Worm (Caenorhabditis elegans) whole organism, early embryonic: ENCODE measurements around the gene W04H10.5.
"Not testable (repeated sequence)": the region's sequence is repeated elsewhere in the genome, so short reads cannot be mapped to it uniquely, and the experiment has no call there.

Experiments used
- B0310.2 ChIP-seq: sonication (generic microtip); optimal IDR thresholded peaks from 2 replicates; lab custom pipeline; 2016; ENCODE audit warnings: mild to moderate bottlenecking, missing genetic modification characterization, missing compliant biosample characterization
- F13C5.2 ChIP-seq: sonication (generic microtip); optimal IDR thresholded peaks from 2 replicates; lab custom pipeline; 2017; ENCODE audit warnings: mild to moderate bottlenecking, missing genetic modification characterization, inconsistent platforms, missing compliant biosample characterization
- aly-1 ChIP-seq: sonication (generic microtip); optimal IDR thresholded peaks from 2 replicates; lab custom pipeline; 2016; ENCODE audit warnings: missing genetic modification characterization, missing compliant biosample characterization
- ama-1 ChIP-seq: fragments of 150-350 bp; optimal IDR thresholded peaks from 2 replicates; lab custom pipeline; 2014
- ceh-13 ChIP-seq: fragments of 200-800 bp; sonication (Bioruptor generic); optimal IDR thresholded peaks from 2 replicates; lab custom pipeline; 2018; ENCODE audit warnings: mild to moderate bottlenecking, missing genetic modification characterization, missing compliant biosample characterization
- ceh-36 ChIP-seq: sonication (generic microtip); optimal IDR thresholded peaks from 2 replicates; lab custom pipeline; 2016; ENCODE audit warnings: missing genetic modification characterization, inconsistent platforms, missing compliant biosample characterization
- ets-7 ChIP-seq: sonication (generic microtip); optimal IDR thresholded peaks from 2 replicates; lab custom pipeline; 2016; ENCODE audit warnings: missing genotype, missing genetic modification characterization, missing compliant biosample characterization
- flt-1 ChIP-seq: fragments of 200-800 bp; sonication (Bioruptor generic); IDR thresholded peaks from 2 replicates; pipeline ENCODE4 v1.3.6; 2022; ENCODE audit warnings: missing genetic modification characterization, missing compliant biosample characterization
- hmbx-1 ChIP-seq: sonication (generic microtip); optimal IDR thresholded peaks from 2 replicates; lab custom pipeline; 2016; ENCODE audit warnings: mild to moderate bottlenecking, missing genetic modification characterization, missing compliant biosample characterization
- hmg-4 ChIP-seq: fragments of 200-800 bp; sonication (Bioruptor generic); optimal IDR thresholded peaks from 2 replicates; lab custom pipeline; 2018; ENCODE audit warnings: mild to moderate bottlenecking, missing genetic modification characterization, missing compliant biosample characterization
- hnd-1 ChIP-seq: sonication (generic microtip); optimal IDR thresholded peaks from 2 replicates; lab custom pipeline; 2016; ENCODE audit warnings: missing genetic modification characterization, missing compliant biosample characterization
- pes-1 ChIP-seq: fragments of 200-800 bp; sonication (Bioruptor generic); IDR thresholded peaks from 2 replicates; pipeline ENCODE4 v1.3.6; 2022; ENCODE audit warnings: missing genetic modification reagents, missing genetic modification characterization, missing compliant biosample characterization
- scrt-1 ChIP-seq: fragments of 200-800 bp; sonication (Bioruptor generic); IDR thresholded peaks from 2 replicates; pipeline ENCODE4 v1.3.6; 2022; ENCODE audit warnings: missing genetic modification characterization, missing compliant biosample characterization
- sea-1 ChIP-seq: fragments of 200-800 bp; sonication (Bioruptor generic); conservative IDR thresholded peaks from 2 replicates; pipeline ENCODE4 v1.3.6; 2022; ENCODE audit warnings: missing genetic modification characterization, missing compliant biosample characterization
- tbx-11 ChIP-seq: fragments of 200-800 bp; sonication (Bioruptor generic); IDR thresholded peaks from 2 replicates; pipeline ENCODE4 v1.3.6; 2022; ENCODE audit warnings: missing genetic modification characterization, missing compliant biosample characterization
- tbx-37 ChIP-seq: fragments of 200-800 bp; sonication (Bioruptor generic); conservative IDR thresholded peaks from 2 replicates; pipeline ENCODE4 v1.3.6; 2022; ENCODE audit warnings: missing genetic modification reagents, missing genetic modification characterization, missing compliant biosample characterization
- tra-4 ChIP-seq: sonication (generic microtip); optimal IDR thresholded peaks from 2 replicates; lab custom pipeline; 2017; ENCODE audit warnings: missing genetic modification characterization, missing compliant biosample characterization

Gene W04H10.5

ce11 chrII:596702-597101 is 9.4 kb upstream of the W04H10.5 start:
- TF ChIP-seq tbx-11 (no peak), ceh-13 (GFP tag; lab: Kevin White, UChicago) (no peak), pes-1 (GFP tag; lab: Robert Waterston, UW) (no peak), ets-7 (tag; lab: Kevin White, UChicago) (no peak), ceh-36 (tag; lab: Kevin White, UChicago) (no peak), aly-1 (no peak), tra-4 (tag; lab: Kevin White, UChicago) (no peak), ama-1 (lab: Kevin White, UChicago) (no peak), hmbx-1 (tag; lab: Kevin White, UChicago) (no peak), sea-1 (no peak), flt-1 (GFP tag; lab: Robert Waterston, UW) (no peak)

ce11 chrII:601305-601704 is 4.8 kb upstream of the W04H10.5 start:
- TF ChIP-seq ets-7 (tag; lab: Kevin White, UChicago): no peak
- no peak for TF ChIP-seq ceh-36 (tag; lab: Kevin White, UChicago)
- TF ChIP-seq F13C5.2 (tag; lab: Kevin White, UChicago): no peak

DNA sequence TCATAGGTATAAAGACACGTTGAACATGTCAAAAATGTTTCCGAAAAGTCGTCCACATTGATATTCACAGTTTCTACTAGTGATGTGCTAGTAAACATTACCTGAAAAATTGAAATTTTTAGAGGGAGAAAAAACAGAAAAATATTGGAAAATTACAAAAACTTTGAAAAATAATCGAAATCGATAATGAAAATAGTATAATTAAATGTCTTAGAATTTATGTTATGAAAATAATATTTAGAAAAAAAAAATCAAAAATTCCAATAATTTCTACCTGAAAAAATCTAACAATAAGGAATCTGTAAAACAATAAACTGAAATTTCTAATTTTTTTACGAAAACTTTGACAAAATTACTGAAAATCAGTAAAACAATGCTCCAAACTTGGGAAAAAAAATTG is 4.1 kb upstream of the W04H10.5 start, which contains the start of gene nhl-3:
Gene nhl-3, minus strand, starts transcription at position 101 of the 400 bp plus-strand sequence.
- TF ChIP-seq ceh-13 (GFP tag; lab: Kevin White, UChicago) (no peak), B0310.2 (tag; lab: Kevin White, UChicago) (no peak)

ce11 chrII:602969-603368 is 3.2 kb upstream of the W04H10.5 start:
- TF ChIP-seq sea-1 (no peak), tbx-37 (GFP tag; lab: Robert Waterston, UW) (no peak), flt-1 (GFP tag; lab: Robert Waterston, UW) (no peak)

DNA sequence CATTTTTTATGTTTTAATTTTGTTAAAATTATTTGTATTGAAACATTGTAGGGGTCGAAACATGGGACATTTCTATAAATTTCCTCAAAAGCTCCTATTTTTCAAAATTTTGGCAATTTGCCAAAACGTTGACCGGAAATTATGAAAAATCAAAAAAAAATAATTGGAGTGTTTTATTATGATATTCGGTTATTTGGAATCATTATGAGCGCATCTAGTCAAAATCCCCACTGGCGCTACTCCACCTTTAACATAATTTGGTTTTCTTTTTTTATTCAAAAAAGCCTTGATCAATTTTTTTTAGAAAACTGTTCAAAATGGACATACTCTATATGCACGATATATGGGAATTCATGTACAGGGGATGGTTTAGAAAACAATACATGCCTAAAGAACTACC is 866 bp upstream of the W04H10.5 start, which contains the start of gene W04H10.2:
Gene W04H10.2, plus strand, starts transcription at position 301 of the 400 bp plus-strand sequence.
- TF ChIP-seq tra-4 (tag; lab: Kevin White, UChicago): no peak
- TF ChIP-seq ceh-36 (tag; lab: Kevin White, UChicago): no peak
- TF ChIP-seq F13C5.2 (tag; lab: Kevin White, UChicago): no peak
- TF ChIP-seq ets-7 (tag; lab: Kevin White, UChicago): no peak
- no peak for TF ChIP-seq sea-1
- TF ChIP-seq aly-1: no peak
- no peak for TF ChIP-seq pes-1 (GFP tag; lab: Robert Waterston, UW)
- no peak for TF ChIP-seq scrt-1 (GFP tag; lab: Robert Waterston, UW)
- TF ChIP-seq hmbx-1 (tag; lab: Kevin White, UChicago): no peak
- TF ChIP-seq flt-1 (GFP tag; lab: Robert Waterston, UW): no peak
- TF ChIP-seq ama-1 (lab: Kevin White, UChicago): no peak
- TF ChIP-seq hnd-1 (tag; lab: Kevin White, UChicago): no peak
- no peak for TF ChIP-seq B0310.2 (tag; lab: Kevin White, UChicago)
- TF ChIP-seq tbx-11: no peak
- no peak for TF ChIP-seq hmg-4 (GFP tag; lab: Kevin White, UChicago)
- no peak for TF ChIP-seq ceh-13 (GFP tag; lab: Kevin White, UChicago)
- TF ChIP-seq tbx-37 (GFP tag; lab: Robert Waterston, UW): no peak

DNA sequence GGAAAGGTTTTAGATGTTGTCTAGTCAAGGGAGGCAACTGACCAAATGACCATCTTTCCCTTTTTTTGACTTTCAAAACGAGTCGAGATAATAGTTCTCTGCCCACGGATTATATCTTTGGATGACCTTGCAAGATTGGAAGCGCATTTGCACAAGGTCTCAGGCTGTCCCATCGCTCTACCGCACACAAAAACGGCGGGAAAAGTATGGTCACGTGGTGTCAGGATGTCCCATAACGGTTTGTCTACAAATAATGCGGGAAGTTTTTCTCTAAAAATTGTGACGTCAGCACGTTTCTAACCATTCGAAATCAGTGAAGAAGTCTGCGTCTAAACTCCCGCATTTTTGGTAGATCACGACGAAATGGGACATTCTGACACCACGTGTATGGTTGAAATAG is 2.2 kb downstream of the W04H10.5 start, which contains the start of gene W04H10.6:
Gene W04H10.6, minus strand, starts transcription at position 101 of the 400 bp plus-strand sequence.
- TF ChIP-seq hmg-4 (GFP tag; lab: Kevin White, UChicago): peak; percentile 1
- TF ChIP-seq scrt-1 (GFP tag; lab: Robert Waterston, UW): no peak

ce11 chrII:608757-609156 is 2.6 kb downstream of the W04H10.5 start, which contains the start of gene W04H10.1:
TSS of gene W04H10.1 (plus strand) at chrII:609057.
- no peak for TF ChIP-seq tbx-37 (GFP tag; lab: Robert Waterston, UW)
- TF ChIP-seq tra-4 (tag; lab: Kevin White, UChicago): no peak
- TF ChIP-seq aly-1: no peak
- TF ChIP-seq sea-1: no peak
- no peak for TF ChIP-seq tbx-11
- TF ChIP-seq scrt-1 (GFP tag; lab: Robert Waterston, UW): no peak
- no peak for TF ChIP-seq ceh-36 (tag; lab: Kevin White, UChicago)
- TF ChIP-seq pes-1 (GFP tag; lab: Robert Waterston, UW): no peak
- TF ChIP-seq ets-7 (tag; lab: Kevin White, UChicago): no peak
- TF ChIP-seq hnd-1 (tag; lab: Kevin White, UChicago): no peak
- TF ChIP-seq ama-1 (lab: Kevin White, UChicago): no peak
- TF ChIP-seq B0310.2 (tag; lab: Kevin White, UChicago): no peak

ce11 chrII:612361-612760 is 6.2 kb downstream of the W04H10.5 start, which contains the start of gene clec-118:
TSS of gene clec-118 (minus strand) at chrII:612461.
- TF ChIP-seq flt-1 (GFP tag; lab: Robert Waterston, UW); hmbx-1 (tag; lab: Kevin White, UChicago); F13C5.2 (tag; lab: Kevin White, UChicago): not testable (repeated sequence)

DNA sequence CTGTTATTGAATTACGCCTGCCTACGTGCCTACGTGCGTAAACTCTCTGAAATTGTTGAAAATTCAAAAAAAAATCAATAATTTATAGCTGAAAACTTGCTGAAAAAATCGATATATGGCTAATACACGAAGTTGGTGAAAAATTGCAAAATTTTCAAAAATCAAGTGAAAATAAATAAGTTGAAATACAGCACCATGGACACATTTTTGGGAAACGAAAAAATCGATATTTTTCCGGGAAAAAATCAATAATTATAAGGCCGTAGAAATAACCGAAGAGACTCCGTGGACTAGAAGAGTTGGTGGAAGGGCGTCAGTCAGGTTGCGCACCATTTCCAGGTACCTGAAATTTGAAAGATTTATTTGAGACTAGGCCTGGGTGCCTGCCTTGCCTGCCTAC is 8.6 kb downstream of the W04H10.5 start:
- no peak for TF ChIP-seq ama-1 (lab: Kevin White, UChicago)
- TF ChIP-seq ceh-36 (tag; lab: Kevin White, UChicago): no peak
- no peak for TF ChIP-seq pes-1 (GFP tag; lab: Robert Waterston, UW)
- no peak for TF ChIP-seq aly-1
- TF ChIP-seq hmg-4 (GFP tag; lab: Kevin White, UChicago): no peak
- no peak for TF ChIP-seq hmbx-1 (tag; lab: Kevin White, UChicago)
- TF ChIP-seq tbx-11: no peak
- no peak for TF ChIP-seq ceh-13 (GFP tag; lab: Kevin White, UChicago)
- no peak for TF ChIP-seq scrt-1 (GFP tag; lab: Robert Waterston, UW)
- TF ChIP-seq B0310.2 (tag; lab: Kevin White, UChicago): no peak
- TF ChIP-seq tbx-37 (GFP tag; lab: Robert Waterston, UW): no peak
- no peak for TF ChIP-seq F13C5.2 (tag; lab: Kevin White, UChicago)
- no peak for TF ChIP-seq flt-1 (GFP tag; lab: Robert Waterston, UW)
